Worm (Caenorhabditis elegans): ENCODE results near the gene C02G6.3.

ce11 chrV:5865085-5865484 lies 15.1 kb upstream of the C02G6.3 start, which contains the start of gene F26F12.5:
- TF ChIP-seq him-1 (tag; optimal IDR thresholded peaks at IDR 0.05) (no peak), dao-5 (tag; optimal IDR thresholded peaks at IDR 0.05) (no peak), W03F9.2 (tag; optimal IDR thresholded peaks at IDR 0.05) (no peak)
